Worm (Caenorhabditis elegans): Measurements from ENCODE around the gene ran-2.

ce11 chrIII:7937548-7937947 lies 4.2 kb downstream of the ran-2 start, which contains the start of gene C29E4.10:
- TF ChIP-seq sup-37 (GFP tag; optimal IDR thresholded peaks at IDR 0.05) (no peak), blmp-1 (tag; optimal IDR thresholded peaks at IDR 0.05) (no peak), unc-130 (tag; optimal IDR thresholded peaks at IDR 0.05) (no peak), mep-1 (tag; optimal IDR thresholded peaks at IDR 0.05) (no peak), skn-1 (tag; optimal IDR thresholded peaks at IDR 0.05) (no peak), ceh-82 (tag; optimal IDR thresholded peaks at IDR 0.05) (no peak), nhr-11 (tag; optimal IDR thresholded peaks at IDR 0.05) (no peak), unc-62 (GFP tag; optimal IDR thresholded peaks at IDR 0.05) (no peak), nhr-237 (tag; optimal IDR thresholded peaks at IDR 0.05) (no peak), ces-1 (GFP tag; optimal IDR thresholded peaks at IDR 0.05) (no peak)
